Worm (Caenorhabditis elegans): ENCODE measurements around the gene glb-25.
A peak's percentile ranks its signal among the peaks of the same experiment; 100 is the strongest.

Gene glb-25

ce11 chrV:1989220-1989619 lies 51.2 kb downstream of the glb-25 start:
- TF ChIP-seq lsy-2 (tag; optimal IDR thresholded peaks at IDR 0.05): no peak
- TF ChIP-seq gei-8 (GFP tag; optimal IDR thresholded peaks at IDR 0.05): no peak
- no peak for TF ChIP-seq fos-1 (tag; optimal IDR thresholded peaks at IDR 0.05)
- TF ChIP-seq lir-3 (tag; optimal IDR thresholded peaks at IDR 0.05): no peak
- TF ChIP-seq arid-1 (GFP tag; conservative IDR thresholded peaks at IDR 0.05): no peak
- TF ChIP-seq attf-4 (tag; optimal IDR thresholded peaks at IDR 0.05): no peak
- peak; percentile 32 for TF ChIP-seq nhr-28 (tag; optimal IDR thresholded peaks at IDR 0.05)
- TF ChIP-seq F26F4.8 (GFP tag; conservative IDR thresholded peaks at IDR 0.05): no peak
- TF ChIP-seq php-3 (GFP tag; IDR thresholded peaks at IDR 0.05): no peak
- no peak for TF ChIP-seq D1046.2 (GFP tag; IDR thresholded peaks at IDR 0.05)
- TF ChIP-seq unc-62 (GFP tag; optimal IDR thresholded peaks at IDR 0.05 in 1 of 2): peak in 1 of 2 experiments; percentile 30
- no peak for TF ChIP-seq unc-62 (tag; optimal IDR thresholded peaks at IDR 0.05)
- no peak for TF ChIP-seq Y75B8A.6 (GFP tag; IDR thresholded peaks at IDR 0.05)
- TF ChIP-seq dmd-6 (GFP tag; IDR thresholded peaks at IDR 0.05): peak; percentile 36; the same call in 1 of the 2 replicates
- TF ChIP-seq hmg-1.1 (GFP tag; IDR thresholded peaks at IDR 0.05): no peak
- no peak for TF ChIP-seq ceh-28 (tag; optimal IDR thresholded peaks at IDR 0.05)
- no peak for TF ChIP-seq hlh-30 (tag; optimal IDR thresholded peaks at IDR 0.05; ENCODE audit: insufficient read depth)
- TF ChIP-seq duxl-1 (tag; optimal IDR thresholded peaks at IDR 0.05; ENCODE audit: poor library complexity): no peak
- no peak for TF ChIP-seq daf-8 (GFP tag; IDR thresholded peaks at IDR 0.05)
- no peak for TF ChIP-seq daf-16 (GFP tag; optimal IDR thresholded peaks at IDR 0.05)
- TF ChIP-seq daf-16 (tag; optimal IDR thresholded peaks at IDR 0.05): peak; percentile 31
- no peak for TF ChIP-seq spr-1 (tag; optimal IDR thresholded peaks at IDR 0.05)
- no peak for TF ChIP-seq ceh-62 (tag; optimal IDR thresholded peaks at IDR 0.05)
- no peak for TF ChIP-seq ZK546.5 (tag; optimal IDR thresholded peaks at IDR 0.05)
- TF ChIP-seq pha-4 (GFP tag; IDR thresholded peaks at IDR 0.05): no peak
- no peak for TF ChIP-seq pha-4 (tag; optimal IDR thresholded peaks at IDR 0.05)
- TF ChIP-seq snpc-4 (tag; optimal IDR thresholded peaks at IDR 0.05): no peak
- TF ChIP-seq saeg-2 (GFP tag; IDR thresholded peaks at IDR 0.05): no peak
- TF ChIP-seq lim-7 (GFP tag; IDR thresholded peaks at IDR 0.05): no peak
- no peak for TF ChIP-seq daf-12 (tag; optimal IDR thresholded peaks at IDR 0.05)
- no peak for TF ChIP-seq T20F7.1 (GFP tag; optimal IDR thresholded peaks at IDR 0.05)
- no peak for TF ChIP-seq lin-38 (GFP tag; IDR thresholded peaks at IDR 0.05)
- TF ChIP-seq pqm-1 (tag; optimal IDR thresholded peaks at IDR 0.05): peak; percentile 83
- no peak for TF ChIP-seq lin-39 (tag; optimal IDR thresholded peaks at IDR 0.05)
- TF ChIP-seq aly-2 (tag; optimal IDR thresholded peaks at IDR 0.05): no peak
- TF ChIP-seq hlh-11 (tag; optimal IDR thresholded peaks at IDR 0.05): peak; percentile 8
- TF ChIP-seq T26A8.4 (GFP tag; IDR thresholded peaks at IDR 0.05): no peak
- TF ChIP-seq ama-1 (optimal IDR thresholded peaks at IDR 0.05): no peak
- TF ChIP-seq hif-1 (tag; optimal IDR thresholded peaks at IDR 0.05): no peak
- no peak for TF ChIP-seq aha-1 (tag)
- TF ChIP-seq nhr-42 (GFP tag; IDR thresholded peaks at IDR 0.05): no peak

- TF ChIP-seq nhr-111 (GFP tag; optimal IDR thresholded peaks at IDR 0.05) (no peak), mxl-3 (GFP tag; optimal IDR thresholded peaks at IDR 0.05) (no peak), daf-8 (GFP tag; IDR thresholded peaks at IDR 0.05) (no peak), set-16 (GFP tag; IDR thresholded peaks at IDR 0.05) (peak; percentile 90), F44E2.7 (GFP tag; IDR thresholded peaks at IDR 0.05) (no peak), egl-43 (GFP tag; IDR thresholded peaks at IDR 0.05) (0 out of 2 replicates have a peak, but pooled peaks have one; percentile 40), aha-1 (tag) (no peak), ces-1 (GFP tag; optimal IDR thresholded peaks at IDR 0.05) (no peak), mes-2 (tag; optimal IDR thresholded peaks at IDR 0.05; ENCODE audit: poor library complexity, severe bottlenecking) (no peak), nhr-41 (GFP tag; IDR thresholded peaks at IDR 0.05) (no peak)
Observed at ce11 chrV:1991381-1991780, 53.3 kb downstream of the glb-25 start.
